Fruit fly (Drosophila melanogaster) whole organism, pupa: ENCODE data around the gene CG43115.
A peak's percentile ranks its signal among the peaks of the same experiment; 100 is the strongest.

Source experiments
- CG13204 ChIP-seq: fragments of 200-800 bp; sonication (Bioruptor generic); optimal IDR thresholded peaks from 2 replicates; lab custom pipeline; 2018; ENCODE audit warnings: missing biosample characterization, mild to moderate bottlenecking, missing genetic modification characterization, moderate library complexity
- CG15710 ChIP-seq: fragments of 200-800 bp; sonication (Bioruptor generic); optimal IDR thresholded peaks from 2 replicates; lab custom pipeline; 2018; ENCODE audit warnings: missing biosample characterization, mild to moderate bottlenecking, missing genetic modification characterization, moderate library complexity
- CG32121 ChIP-seq: fragments of 200-800 bp; sonication (Bioruptor generic); IDR thresholded peaks from 2 replicates; pipeline ENCODE4 v1.3.6; 2022; ENCODE audit warnings: missing biosample characterization, missing genetic modification characterization
- CG4496 ChIP-seq: fragments of 200-800 bp; sonication (Bioruptor generic); IDR thresholded peaks from 3 replicates; pipeline ENCODE4 v1.3.6; 2022; ENCODE audit warnings: missing biosample characterization, missing genetic modification characterization
- CG8301 ChIP-seq: fragments of 200-800 bp; sonication (Bioruptor generic); optimal IDR thresholded peaks from 2 replicates; lab custom pipeline; 2018; ENCODE audit warnings: missing biosample characterization, mild to moderate bottlenecking, missing genetic modification characterization
- D1 ChIP-seq: fragments of 200-800 bp; sonication (Bioruptor generic); optimal IDR thresholded peaks from 2 replicates; lab custom pipeline; 2018; ENCODE audit warnings: missing biosample characterization, mild to moderate bottlenecking, missing genetic modification characterization, moderate library complexity
- Pif1A ChIP-seq: fragments of 200-800 bp; sonication (Bioruptor generic); optimal IDR thresholded peaks from 3 replicates; lab custom pipeline; 2016; ENCODE audit warnings: missing biosample characterization, missing genetic modification characterization
- Pif1B ChIP-seq: fragments of 200-800 bp; sonication (Bioruptor generic); optimal IDR thresholded peaks from 3 replicates; lab custom pipeline; 2016; ENCODE audit warnings: missing biosample characterization, missing genetic modification characterization
- fd96Ca ChIP-seq: fragments of 200-800 bp; sonication (Bioruptor generic); IDR thresholded peaks from 3 replicates; pipeline ENCODE4 v1.3.6; 2022; ENCODE audit warnings: missing biosample characterization, missing genetic modification characterization
- gl ChIP-seq: fragments of 200-800 bp; sonication (Bioruptor generic); optimal IDR thresholded peaks from 2 replicates; lab custom pipeline; 2018; ENCODE audit warnings: missing biosample characterization, mild to moderate bottlenecking, missing genetic modification characterization

DNA sequence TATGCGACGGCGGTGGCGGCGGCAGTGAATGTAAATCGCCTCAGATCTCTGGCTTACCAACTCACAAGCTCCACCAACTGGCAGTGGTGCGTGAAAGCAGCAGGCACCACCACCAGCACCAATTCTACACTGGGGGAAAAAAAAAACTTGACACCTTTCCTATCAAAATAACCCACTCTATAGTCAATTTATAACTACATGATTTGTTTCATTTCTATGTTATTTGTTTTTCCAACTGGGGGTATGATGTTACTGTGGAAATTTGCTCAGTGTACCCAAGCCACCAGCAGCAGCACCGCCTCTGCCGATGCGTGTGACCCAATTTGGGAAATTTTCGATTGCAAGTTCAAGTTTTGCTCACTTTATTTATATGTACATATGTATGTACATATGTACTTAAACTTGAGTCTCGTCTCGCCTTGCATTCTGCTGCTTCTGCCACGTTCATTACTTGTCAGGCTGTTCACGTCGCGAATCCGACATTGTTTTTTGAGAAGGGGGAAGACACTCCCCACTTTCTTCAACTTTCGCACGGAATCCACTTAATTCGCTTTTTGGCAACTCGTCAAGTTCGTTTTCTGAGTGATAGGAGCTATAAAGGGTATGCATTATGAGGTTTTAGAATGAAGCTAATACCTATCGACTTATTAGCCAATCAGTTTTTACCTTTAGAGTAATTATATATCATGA is 6.9 kb downstream of the CG43115 start:
- TF ChIP-seq Pif1A (peak; percentile 78), CG32121 (peak; percentile 78; the same call in 1 of the 2 replicates), CG4496 (GFP tag; lab: Robert Waterston, UW) (peak; percentile 84), CG13204 (GFP tag; lab: Kevin White, UChicago) (no peak), CG15710 (tag; lab: Kevin White, UChicago) (peak; percentile 32), CG8301 (tag; lab: Kevin White, UChicago) (peak; percentile 64), D1 (no peak), Pif1B (GFP tag; lab: Kevin White, UChicago) (peak; percentile 71), gl (tag; lab: Kevin White, UChicago) (no peak), fd96Ca (GFP tag; lab: Robert Waterston, UW) (peak; percentile 76; the same call in 2 of the 3 replicates)
